Fruit fly (Drosophila melanogaster) whole organism, embryonic: ENCODE results near the gene CG34148.

ENCODE experiments used
- BtbVII ChIP-seq: fragments of 200-800 bp; sonication (Bioruptor generic); optimal IDR thresholded peaks from 3 replicates; lab custom pipeline; 2017; ENCODE audit warnings: missing biosample characterization, mild to moderate bottlenecking, missing genetic modification characterization
- CG1024 ChIP-seq: fragments of 200-800 bp; sonication (Bioruptor generic); IDR thresholded peaks from 2 replicates; pipeline ENCODE4 v1.3.6; 2022; ENCODE audit warnings: missing biosample characterization, missing genetic modification characterization
- CG11085 ChIP-seq: fragments of 200-800 bp; sonication (Bioruptor generic); IDR thresholded peaks from 2 replicates; pipeline ENCODE4 v1.3.6; 2022; ENCODE audit warnings: missing biosample characterization, missing genetic modification characterization
- CG13123 ChIP-seq: fragments of 200-800 bp; sonication (Bioruptor generic); optimal IDR thresholded peaks from 2 replicates; lab custom pipeline; 2016; ENCODE audit warnings: missing biosample characterization, missing genetic modification characterization
- CG13424 ChIP-seq: fragments of 200-800 bp; sonication (Bioruptor generic); optimal IDR thresholded peaks from 2 replicates; lab custom pipeline; 2019; ENCODE audit warnings: missing biosample characterization, mild to moderate bottlenecking, missing genetic modification characterization, moderate library complexity
- CG13775 ChIP-seq: fragments of 200-800 bp; sonication (Bioruptor generic); optimal IDR thresholded peaks from 3 replicates; lab custom pipeline; 2017; ENCODE audit warnings: missing biosample characterization, mild to moderate bottlenecking, missing genetic modification characterization
- CG14860 ChIP-seq: fragments of 200-800 bp; sonication (Bioruptor generic); IDR thresholded peaks from 3 replicates; pipeline ENCODE4 v1.3.6; 2022; ENCODE audit warnings: missing biosample characterization, missing genetic modification characterization; ENCODE audit not compliant: partially characterized antibody
- CG14965 ChIP-seq: fragments of 200-800 bp; sonication (Bioruptor generic); optimal IDR thresholded peaks from 2 replicates; lab custom pipeline; 2016; ENCODE audit warnings: missing biosample characterization, missing genetic modification characterization, borderline replicate concordance
- CG17328 ChIP-seq: fragments of 200-800 bp; sonication (Bioruptor generic); IDR thresholded peaks from 2 replicates; pipeline ENCODE4 v1.3.6; 2022; ENCODE audit warnings: missing biosample characterization, missing genetic modification characterization
- CG18011 ChIP-seq: fragments of 200-800 bp; sonication (Bioruptor generic); optimal IDR thresholded peaks from 2 replicates; lab custom pipeline; 2017; ENCODE audit warnings: missing biosample characterization, missing genetic modification characterization, mild to moderate bottlenecking, moderate library complexity, missing genotype
- CG2199 ChIP-seq: fragments of 200-800 bp; sonication (Bioruptor generic); IDR thresholded peaks from 3 replicates; pipeline ENCODE4 v1.3.6; 2022; ENCODE audit warnings: missing biosample characterization, missing genetic modification characterization
- CG6272 ChIP-seq: fragments of 200-800 bp; sonication (Bioruptor generic); IDR thresholded peaks from 2 replicates; pipeline ENCODE4 v1.3.6; 2022; ENCODE audit warnings: missing biosample characterization, missing genetic modification characterization
- CG7271 ChIP-seq: fragments of 200-800 bp; sonication (Bioruptor generic); optimal IDR thresholded peaks from 2 replicates; lab custom pipeline; 2018; ENCODE audit warnings: missing biosample characterization, mild to moderate bottlenecking, missing genetic modification characterization, moderate library complexity
- CG7357 ChIP-seq: fragments of 200-800 bp; sonication (Bioruptor generic); IDR thresholded peaks from 3 replicates; pipeline ENCODE4 v1.3.6; 2022; ENCODE audit warnings: missing biosample characterization, missing genetic modification characterization
- CG7745 ChIP-seq: fragments of 200-800 bp; sonication (Bioruptor generic); optimal IDR thresholded peaks from 2 replicates; lab custom pipeline; 2018; ENCODE audit warnings: missing biosample characterization, mild to moderate bottlenecking, missing genetic modification characterization, moderate library complexity
- CG7928 ChIP-seq: fragments of 200-800 bp; sonication (Bioruptor generic); optimal IDR thresholded peaks from 2 replicates; lab custom pipeline; 2017; ENCODE audit warnings: missing biosample characterization, mild to moderate bottlenecking, missing genetic modification characterization
- CG7987 ChIP-seq: fragments of 200-800 bp; sonication (Bioruptor generic); optimal IDR thresholded peaks from 2 replicates; lab custom pipeline; 2018; ENCODE audit warnings: missing biosample characterization, mild to moderate bottlenecking, missing genetic modification characterization, moderate library complexity
- CkIIα-i1 ChIP-seq: fragments of 200-800 bp; sonication (Bioruptor generic); IDR thresholded peaks from 2 replicates; pipeline ENCODE4 v1.3.6; 2022; ENCODE audit warnings: missing biosample characterization, missing genetic modification characterization
- D19A ChIP-seq: fragments of 200-800 bp; optimal IDR thresholded peaks from 3 replicates; lab custom pipeline; 2019; ENCODE audit warnings: missing biosample characterization, mild to moderate bottlenecking, missing genetic modification characterization, moderate library complexity
- Dad ChIP-seq: fragments of 200-800 bp; sonication (Bioruptor generic); optimal IDR thresholded peaks from 3 replicates; lab custom pipeline; 2016; ENCODE audit warnings: missing biosample characterization, missing genetic modification characterization
- Dfd ChIP-seq, 2 experiments: fragments of >200 bp; optimal IDR thresholded peaks; 2 replicates each; lab custom pipeline; 2017; ENCODE audit warnings: missing biosample characterization in 2 of 2, missing genetic modification characterization in 2 of 2
- Dp ChIP-seq: fragments of 200-800 bp; sonication (Bioruptor generic); optimal IDR thresholded peaks from 2 replicates; lab custom pipeline; 2018; ENCODE audit warnings: missing biosample characterization, mild to moderate bottlenecking, missing genetic modification characterization, moderate library complexity
- Eip74EF ChIP-seq, 2 experiments: fragments of 200-800 bp in 1 of 2; fragments of >200 bp in 1 of 2; sonication (Bioruptor generic) in 1 of 2; optimal IDR thresholded peaks; 2 replicates each; lab custom pipeline; 2017 to 2019; ENCODE audit warnings: missing biosample characterization in 2 of 2, missing genetic modification characterization in 2 of 2, mild to moderate bottlenecking in 1 of 2, moderate library complexity in 1 of 2
- Ets97D ChIP-seq: fragments of 200-800 bp; sonication (Bioruptor generic); optimal IDR thresholded peaks from 3 replicates; lab custom pipeline; 2016; ENCODE audit warnings: missing biosample characterization, missing genetic modification characterization
- Gug ChIP-seq: fragments of 200-800 bp; sonication (Bioruptor generic); IDR thresholded peaks from 4 replicates; pipeline ENCODE4 v1.3.6; 2022; ENCODE audit warnings: missing biosample characterization, missing genetic modification characterization
- Lhr ChIP-seq: fragments of 200-800 bp; sonication (Bioruptor generic); optimal IDR thresholded peaks from 3 replicates; lab custom pipeline; 2017; ENCODE audit warnings: mild to moderate bottlenecking, missing biosample characterization, missing genetic modification reagents, missing genetic modification characterization
- NC2α ChIP-seq: fragments of 200-800 bp; sonication (Bioruptor generic); optimal IDR thresholded peaks from 2 replicates; lab custom pipeline; 2016; ENCODE audit warnings: missing biosample characterization, missing genetic modification characterization
- Optix ChIP-seq: fragments of 200-800 bp; sonication (Bioruptor generic); IDR thresholded peaks from 3 replicates; pipeline ENCODE4 v1.3.6; 2022; ENCODE audit warnings: missing biosample characterization, missing genetic modification characterization
- Sox102F ChIP-seq: fragments of 200-800 bp; sonication (Bioruptor generic); optimal IDR thresholded peaks from 2 replicates; lab custom pipeline; 2018; ENCODE audit warnings: missing biosample characterization, mild to moderate bottlenecking, missing genetic modification characterization, moderate library complexity
- Ssrp ChIP-seq: fragments of 200-800 bp; sonication (Bioruptor generic); optimal IDR thresholded peaks from 2 replicates; lab custom pipeline; 2018; ENCODE audit warnings: missing biosample characterization, mild to moderate bottlenecking, missing genetic modification characterization, moderate library complexity
- bbx ChIP-seq: fragments of 200-800 bp; sonication (Bioruptor generic); IDR thresholded peaks from 2 replicates; pipeline ENCODE4 v1.3.6; 2022; ENCODE audit warnings: missing biosample characterization, missing genetic modification characterization; ENCODE audit not compliant: partially characterized antibody
- bigmax ChIP-seq: fragments of 200-800 bp; sonication (Bioruptor generic); optimal IDR thresholded peaks from 2 replicates; lab custom pipeline; 2018; ENCODE audit warnings: missing biosample characterization, mild to moderate bottlenecking, missing genetic modification characterization
- dysf ChIP-seq: fragments of 200-800 bp; sonication (Bioruptor generic); IDR thresholded peaks from 3 replicates; pipeline ENCODE4 v1.3.6; 2022; ENCODE audit warnings: missing biosample characterization, missing genetic modification characterization
- esg ChIP-seq: fragments of 200-800 bp; sonication (Bioruptor generic); conservative IDR thresholded peaks from 2 replicates; pipeline ENCODE4 v1.3.6; 2022; ENCODE audit warnings: missing biosample characterization, missing genetic modification characterization
- eve ChIP-seq, 2 experiments: fragments of >200 bp; optimal IDR thresholded peaks; 2 replicates each; lab custom pipeline; 2017; ENCODE audit warnings: missing biosample characterization in 2 of 2, missing genetic modification characterization in 2 of 2
- fd102C ChIP-seq: fragments of 200-800 bp; sonication (Bioruptor generic); optimal IDR thresholded peaks from 2 replicates; lab custom pipeline; 2018; ENCODE audit warnings: missing biosample characterization, mild to moderate bottlenecking, missing genetic modification characterization, moderate library complexity
- gsb ChIP-seq: fragments of 200-800 bp; sonication (Bioruptor generic); IDR thresholded peaks from 2 replicates; pipeline ENCODE4 v1.3.6; 2022; ENCODE audit warnings: missing biosample characterization, missing genetic modification characterization
- h ChIP-seq: fragments of >200 bp; optimal IDR thresholded peaks from 2 replicates; lab custom pipeline; 2017
- hkb ChIP-seq, 2 experiments: fragments of 200-800 bp in 1 of 2; fragments of >200 bp in 1 of 2; sonication (Bioruptor generic) in 1 of 2; IDR thresholded peaks in 1 of 2; optimal IDR thresholded peaks in 1 of 2; 2 replicates each; pipeline versions ENCODE4 v1.3.6 to Lab custom; 2017 to 2022; ENCODE audit warnings: missing biosample characterization in 1 of 2, missing genetic modification characterization in 1 of 2
- nerfin-2 ChIP-seq: fragments of 200-800 bp; sonication (Bioruptor generic); IDR thresholded peaks from 2 replicates; pipeline ENCODE4 v1.3.6; 2022; ENCODE audit warnings: missing biosample characterization, missing genetic modification characterization; ENCODE audit not compliant: partially characterized antibody
- prd ChIP-seq, 3 experiments: fragments of >200 bp in 2 of 3; fragments of 200-800 bp in 1 of 3; sonication (Bioruptor generic) in 1 of 3; optimal IDR thresholded peaks in 2 of 3; IDR thresholded peaks in 1 of 3; 2 replicates in 2 of 3; 3 replicates in 1 of 3; pipeline versions ENCODE4 v1.3.6 to Lab custom; 2017 to 2022; ENCODE audit warnings: missing biosample characterization in 1 of 3, missing genetic modification characterization in 1 of 3
- sens-2 ChIP-seq: fragments of 200-800 bp; sonication (Bioruptor generic); IDR thresholded peaks from 2 replicates; pipeline ENCODE4 v1.3.6; 2022; ENCODE audit warnings: missing biosample characterization, missing genetic modification characterization
- seq ChIP-seq: fragments of 200-800 bp; sonication (Bioruptor generic); IDR thresholded peaks from 2 replicates; pipeline ENCODE4 v1.3.6; 2022; ENCODE audit warnings: missing biosample characterization, missing genetic modification characterization
- slou ChIP-seq: fragments of 200-800 bp; sonication (Bioruptor generic); optimal IDR thresholded peaks from 3 replicates; lab custom pipeline; 2016; ENCODE audit warnings: missing biosample characterization, missing genetic modification characterization
- tin ChIP-seq: fragments of 200-800 bp; sonication (Bioruptor generic); optimal IDR thresholded peaks from 3 replicates; lab custom pipeline; 2016; ENCODE audit warnings: missing biosample characterization, missing genetic modification characterization
- tio ChIP-seq: fragments of 200-800 bp; sonication (Bioruptor generic); optimal IDR thresholded peaks from 2 replicates; lab custom pipeline; 2017; ENCODE audit warnings: missing biosample characterization, missing genetic modification characterization, inconsistent platforms
- unpg ChIP-seq: fragments of 200-800 bp; sonication (Bioruptor generic); optimal IDR thresholded peaks from 3 replicates; lab custom pipeline; 2018; ENCODE audit warnings: missing biosample characterization, mild to moderate bottlenecking, missing genetic modification characterization, moderate library complexity
- zfh1 ChIP-seq: fragments of 200-800 bp; sonication (Bioruptor generic); IDR thresholded peaks from 3 replicates; pipeline ENCODE4 v1.3.6; 2022; ENCODE audit warnings: missing biosample characterization, missing genetic modification characterization

The CG34148 gene

dm6 chr3R:21870158-21870971 lies 8.1 kb downstream of the CG34148 start, which contains the start of gene CG31431 (continued):
- TF ChIP-seq hkb (optimal IDR thresholded peaks at IDR 0.05; lab: Kevin White, UChicago), result no peak
- peak; percentile 98 for TF ChIP-seq hkb (GFP tag; IDR thresholded peaks at IDR 0.05; lab: Robert Waterston, UW)
- peak; percentile 93 for TF ChIP-seq CG2199 (GFP tag; lab: Robert Waterston, UW)
- peak in 1 of 2 experiments; percentile 96 for TF ChIP-seq Eip74EF (GFP tag; optimal IDR thresholded peaks at IDR 0.05; lab: Kevin White, UChicago)
- TF ChIP-seq Dad, result peak; percentile 96
- peak; percentile 97 for TF ChIP-seq gsb
- TF ChIP-seq CG17328 (GFP tag; lab: Robert Waterston, UW), result peak; percentile 96
- TF ChIP-seq CG7357, result peak; percentile 93
- peak; percentile 73 to 97 for TF ChIP-seq eve (GFP tag; optimal IDR thresholded peaks at IDR 0.05; lab: Kevin White, UChicago)
- TF ChIP-seq CkIIα-i1 (GFP tag; lab: Robert Waterston, UW), result peak; percentile 84
- TF ChIP-seq Gug (GFP tag; lab: Robert Waterston, UW), result peak; percentile 93
- no peak for TF ChIP-seq bbx (GFP tag; lab: Robert Waterston, UW)
- peak; percentile 98 for TF ChIP-seq unpg (GFP tag; lab: Kevin White, UChicago)
- peak; percentile 55 for TF ChIP-seq bigmax (GFP tag; lab: Kevin White, UChicago)
- peak; percentile 98 for TF ChIP-seq BtbVII (GFP tag; lab: Kevin White, UChicago)
- peak; percentile 94 for TF ChIP-seq seq (GFP tag; lab: Robert Waterston, UW)
- TF ChIP-seq fd102C (GFP tag; lab: Kevin White, UChicago), result peak; percentile 75
- TF ChIP-seq Optix, result peak; percentile 94
- TF ChIP-seq Ets97D (GFP tag; lab: Kevin White, UChicago), result peak; percentile 90
- peak; percentile 94 for TF ChIP-seq CG13123 (GFP tag; lab: Kevin White, UChicago)
- peak; percentile 93 for TF ChIP-seq Ssrp (tag; lab: Kevin White, UChicago)
- peak; percentile 98 for TF ChIP-seq zfh1 (GFP tag; lab: Robert Waterston, UW)
- TF ChIP-seq CG6272 (GFP tag; lab: Robert Waterston, UW), result peak; percentile 94
- TF ChIP-seq esg (GFP tag; lab: Robert Waterston, UW), result peak; percentile 96
- TF ChIP-seq sens-2 (GFP tag; lab: Robert Waterston, UW), result peak; percentile 93
- TF ChIP-seq nerfin-2 (GFP tag; lab: Robert Waterston, UW), result no peak
- peak; percentile 96 for TF ChIP-seq Sox102F
- TF ChIP-seq CG11085 (GFP tag; lab: Robert Waterston, UW), result peak; percentile 97
- TF ChIP-seq CG7745 (tag; lab: Kevin White, UChicago), result peak; percentile 73
- peak; percentile 94 for TF ChIP-seq CG7987 (GFP tag; lab: Kevin White, UChicago)
- TF ChIP-seq CG13424 (tag; lab: Kevin White, UChicago), result peak; percentile 97
- peak; percentile 95 for TF ChIP-seq CG13775 (GFP tag; lab: Kevin White, UChicago)
- TF ChIP-seq CG14860 (GFP tag; lab: Robert Waterston, UW), result no peak
- peak; percentile 96 for TF ChIP-seq tio (GFP tag; lab: Kevin White, UChicago)
- peak; percentile 81 for TF ChIP-seq CG18011
- no peak for TF ChIP-seq h (lab: Kevin White, UChicago)
- no peak for TF ChIP-seq Dfd (GFP tag; optimal IDR thresholded peaks at IDR 0.05; lab: Kevin White, UChicago)
- peak; percentile 94 for TF ChIP-seq D19A
- peak; percentile 94 for TF ChIP-seq slou (GFP tag; lab: Kevin White, UChicago)
- TF ChIP-seq Dp, result peak; percentile 13
- peak; percentile 97 for TF ChIP-seq tin (GFP tag; lab: Kevin White, UChicago)
- peak; percentile 93 for TF ChIP-seq NC2α
- no peak for TF ChIP-seq prd (optimal IDR thresholded peaks at IDR 0.05; lab: Kevin White, UChicago)
- peak; percentile 98 for TF ChIP-seq prd (GFP tag; IDR thresholded peaks at IDR 0.05; lab: Robert Waterston, UW)
- peak; percentile 80 for TF ChIP-seq CG7928 (GFP tag; lab: Kevin White, UChicago)
- TF ChIP-seq Lhr, result peak; percentile 87
- peak; percentile 88 for TF ChIP-seq CG1024 (GFP tag; lab: Robert Waterston, UW)
- peak; percentile 88 for TF ChIP-seq CG7271 (tag; lab: Kevin White, UChicago)
- peak; percentile 98 for TF ChIP-seq dysf
- TF ChIP-seq CG14965 (GFP tag; lab: Kevin White, UChicago), result peak; percentile 85
